Worm (Caenorhabditis elegans) whole organism, midembryonic: ENCODE results near the gene idpc-7.

Experiments used
- T22C8.4 ChIP-seq: fragments of 200-800 bp; sonication (Bioruptor generic); IDR thresholded peaks from 2 replicates; pipeline ENCODE4 v1.3.6; 2022; ENCODE audit warnings: missing genetic modification characterization, missing compliant biosample characterization
- cog-1 ChIP-seq: sonication (generic microtip); optimal IDR thresholded peaks from 2 replicates; lab custom pipeline; 2016; ENCODE audit warnings: missing genetic modification characterization, missing compliant biosample characterization
- flt-1 ChIP-seq: fragments of 200-800 bp; sonication (Bioruptor generic); IDR thresholded peaks from 2 replicates; pipeline ENCODE4 v1.3.6; 2022; ENCODE audit warnings: missing genetic modification characterization, missing compliant biosample characterization
- klf-2 ChIP-seq: fragments of 200-800 bp; sonication (Bioruptor generic); conservative IDR thresholded peaks from 2 replicates; pipeline ENCODE4 v1.3.6; 2022; ENCODE audit warnings: missing genetic modification reagents, missing genetic modification characterization, missing compliant biosample characterization
- med-1 ChIP-seq: sonication (generic microtip); optimal IDR thresholded peaks from 2 replicates; lab custom pipeline; 2017; ENCODE audit warnings: missing genetic modification characterization, mild to moderate bottlenecking, missing compliant biosample characterization, antibody characterized with exemption, missing genetic modification reagents; ENCODE audit not compliant: insufficient read depth
- ref-1 ChIP-seq: fragments of 200-800 bp; sonication (Bioruptor generic); conservative IDR thresholded peaks from 2 replicates; pipeline ENCODE4 v1.3.6; 2022; ENCODE audit warnings: missing genetic modification reagents, missing genetic modification characterization, missing compliant biosample characterization
- tab-1 ChIP-seq: fragments of 200-800 bp; sonication (Bioruptor generic); IDR thresholded peaks from 2 replicates; pipeline ENCODE4 v1.3.6; 2022; ENCODE audit warnings: missing genetic modification characterization, missing compliant biosample characterization
- ztf-23 ChIP-seq: fragments of 200-800 bp; sonication (Bioruptor generic); IDR thresholded peaks from 2 replicates; pipeline ENCODE4 v1.3.6; 2022; ENCODE audit warnings: missing genetic modification reagents, missing genetic modification characterization, missing compliant biosample characterization
- ztf-29 ChIP-seq: fragments of 200-800 bp; sonication (Bioruptor generic); IDR thresholded peaks from 2 replicates; pipeline ENCODE4 v1.3.6; 2022; ENCODE audit warnings: missing genetic modification reagents, missing genetic modification characterization, missing compliant biosample characterization

The idpc-7 gene

DNA sequence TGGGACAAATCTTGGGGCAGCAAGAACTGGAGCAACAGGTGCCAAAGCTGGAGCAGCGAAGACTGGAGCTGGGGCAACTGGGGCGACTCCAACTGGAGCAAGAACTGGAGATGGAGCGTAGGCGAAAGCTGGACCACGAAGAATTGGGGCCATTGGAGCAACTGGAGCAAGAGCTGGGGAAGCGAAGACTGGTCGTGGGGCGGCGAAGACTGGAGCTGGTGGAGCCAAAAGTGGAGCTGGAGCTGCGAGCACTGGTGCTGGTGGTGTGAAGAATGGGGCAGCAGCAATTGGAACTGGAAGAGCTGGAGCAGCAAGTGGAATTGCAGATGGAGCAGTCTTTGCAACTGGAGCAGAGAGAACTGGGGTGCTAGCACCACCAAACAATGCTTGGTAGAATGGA is 3.5 kb upstream of the idpc-7 start:
- TF ChIP-seq ztf-23 (GFP tag; lab: Robert Waterston, UW), result 0 out of 2 replicates have a peak, but pooled peaks have one; percentile 30

DNA sequence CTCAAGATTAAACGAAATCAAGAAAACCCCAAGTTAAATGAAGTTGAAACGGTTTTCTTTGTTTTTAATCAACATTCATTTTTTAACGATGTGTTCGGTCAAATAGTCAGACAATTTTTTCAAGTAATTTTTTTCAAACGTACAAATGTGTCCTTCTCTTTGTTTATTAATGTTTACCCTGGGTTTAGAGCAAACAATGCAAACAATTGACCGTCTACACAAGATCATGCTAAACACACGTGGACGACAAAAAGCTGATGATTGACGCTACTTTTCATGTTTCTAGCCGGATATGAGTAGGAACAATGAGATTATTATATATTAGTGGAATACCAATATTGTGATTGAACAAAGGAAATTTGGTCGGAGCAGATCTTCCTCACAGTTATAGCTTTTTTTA is 2.6 kb upstream of the idpc-7 start:
- no peak for TF ChIP-seq klf-2
- TF ChIP-seq ref-1 (GFP tag; lab: Robert Waterston, UW), result no peak
- TF ChIP-seq med-1 (GFP tag; lab: Kevin White, UChicago), result no peak
- no peak for TF ChIP-seq ztf-23 (GFP tag; lab: Robert Waterston, UW)

DNA sequence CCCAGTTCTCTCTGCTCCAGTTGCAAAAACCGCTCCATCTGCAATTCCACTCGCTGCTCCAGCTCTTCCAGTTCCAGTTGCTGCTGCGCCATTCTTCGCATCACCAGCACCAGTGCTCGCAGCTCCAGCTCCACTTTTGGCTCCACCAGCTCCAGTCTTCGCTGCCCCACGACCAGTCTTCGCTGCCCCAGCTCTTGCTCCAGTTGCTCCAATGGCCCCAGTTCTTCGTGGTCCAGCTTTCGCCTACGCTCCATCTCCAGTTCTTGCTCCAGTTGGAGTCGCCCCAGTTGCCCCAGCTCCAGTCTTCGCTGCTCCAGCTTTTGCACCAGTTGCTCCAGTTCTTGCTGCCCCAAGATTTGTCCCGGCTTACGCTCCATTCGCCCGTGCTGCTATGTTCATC is 1.6 kb upstream of the idpc-7 start:
- no peak for TF ChIP-seq tab-1 (GFP tag; lab: Robert Waterston, UW)
- TF ChIP-seq flt-1 (GFP tag; lab: Robert Waterston, UW), result 0 out of 2 replicates have a peak, but pooled peaks have one; percentile 35

- no peak for TF ChIP-seq med-1 (GFP tag; lab: Kevin White, UChicago)
- no peak for TF ChIP-seq ztf-23 (GFP tag; lab: Robert Waterston, UW)
Measured at ce11 chrV:9619850-9620249, 1.0 kb upstream of the idpc-7 start, which contains the start of gene idpc-6. Gene idpc-6 (plus strand): TSS chrV:9620150.

- TF ChIP-seq T22C8.4 (GFP tag; lab: Robert Waterston, UW), result 0 out of 2 replicates have a peak, but pooled peaks have one; percentile 18
- TF ChIP-seq med-1 (GFP tag; lab: Kevin White, UChicago), result no peak
Measured at ce11 chrV:9618420-9618819, 399 bp downstream of the idpc-7 start.

ce11 chrV:9616687-9617086 is 2.1 kb downstream of the idpc-7 start:
- TF ChIP-seq flt-1 (GFP tag; lab: Robert Waterston, UW) (no peak), ref-1 (GFP tag; lab: Robert Waterston, UW) (no peak), ztf-23 (GFP tag; lab: Robert Waterston, UW) (no peak)

ce11 chrV:9616130-9616529 is 2.7 kb downstream of the idpc-7 start:
- no peak for TF ChIP-seq T22C8.4 (GFP tag; lab: Robert Waterston, UW)
- no peak for TF ChIP-seq ztf-29 (GFP tag; lab: Robert Waterston, UW)
- TF ChIP-seq ref-1 (GFP tag; lab: Robert Waterston, UW), result no peak
- TF ChIP-seq klf-2, result no peak
- no peak for TF ChIP-seq cog-1 (tag; lab: Kevin White, UChicago)
- TF ChIP-seq tab-1 (GFP tag; lab: Robert Waterston, UW), result no peak
- no peak for TF ChIP-seq flt-1 (GFP tag; lab: Robert Waterston, UW)
- no peak for TF ChIP-seq ztf-23 (GFP tag; lab: Robert Waterston, UW)
- TF ChIP-seq med-1 (GFP tag; lab: Kevin White, UChicago), result no peak

ce11 chrV:9615725-9616124 is 3.1 kb downstream of the idpc-7 start, which contains the start of gene pqn-63:
Gene pqn-63 (plus strand): TSS chrV:9616031.
- TF ChIP-seq med-1 (GFP tag; lab: Kevin White, UChicago) (no peak), cog-1 (tag; lab: Kevin White, UChicago) (no peak), flt-1 (GFP tag; lab: Robert Waterston, UW) (no peak), klf-2 (no peak), ref-1 (GFP tag; lab: Robert Waterston, UW) (no peak), ztf-23 (GFP tag; lab: Robert Waterston, UW) (no peak), ztf-29 (GFP tag; lab: Robert Waterston, UW) (no peak), T22C8.4 (GFP tag; lab: Robert Waterston, UW) (no peak), tab-1 (GFP tag; lab: Robert Waterston, UW) (no peak)

ce11 chrV:9609217-9609616 is 9.6 kb downstream of the idpc-7 start:
- TF ChIP-seq ztf-29 (GFP tag; lab: Robert Waterston, UW), result no peak
- no peak for TF ChIP-seq ztf-23 (GFP tag; lab: Robert Waterston, UW)
- TF ChIP-seq klf-2, result no peak
- no peak for TF ChIP-seq tab-1 (GFP tag; lab: Robert Waterston, UW)
- no peak for TF ChIP-seq T22C8.4 (GFP tag; lab: Robert Waterston, UW)
- no peak for TF ChIP-seq ref-1 (GFP tag; lab: Robert Waterston, UW)
- no peak for TF ChIP-seq cog-1 (tag; lab: Kevin White, UChicago)
- no peak for TF ChIP-seq med-1 (GFP tag; lab: Kevin White, UChicago)
- no peak for TF ChIP-seq flt-1 (GFP tag; lab: Robert Waterston, UW)

DNA sequence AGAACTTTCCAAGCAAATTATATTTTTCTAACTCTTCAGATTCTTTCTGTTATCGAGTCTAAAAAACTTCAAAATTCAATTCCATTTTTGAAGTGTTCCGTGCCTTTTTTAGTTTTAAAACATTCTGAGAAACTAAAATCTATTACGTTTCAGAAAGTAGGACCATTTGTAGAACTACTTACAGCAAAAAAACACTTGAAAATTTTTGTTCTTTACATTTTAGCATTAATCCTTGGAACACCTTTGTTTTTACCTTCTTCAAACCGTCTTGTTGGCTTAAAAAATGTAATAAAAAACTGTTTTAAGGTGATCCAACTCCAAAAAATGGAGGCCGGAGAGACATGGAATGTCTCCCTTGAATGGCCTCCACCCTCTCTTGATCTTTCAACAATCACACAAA is 10.6 kb downstream of the idpc-7 start, which contains the start of gene dop-2:
Gene dop-2 (plus strand): TSS at position 301 of the 400 bp plus-strand sequence.
- TF ChIP-seq flt-1 (GFP tag; lab: Robert Waterston, UW) (no peak), ref-1 (GFP tag; lab: Robert Waterston, UW) (no peak), ztf-23 (GFP tag; lab: Robert Waterston, UW) (no peak), klf-2 (no peak), ztf-29 (GFP tag; lab: Robert Waterston, UW) (no peak), tab-1 (GFP tag; lab: Robert Waterston, UW) (no peak), cog-1 (tag; lab: Kevin White, UChicago) (no peak), T22C8.4 (GFP tag; lab: Robert Waterston, UW) (no peak), med-1 (GFP tag; lab: Kevin White, UChicago) (no peak)

DNA sequence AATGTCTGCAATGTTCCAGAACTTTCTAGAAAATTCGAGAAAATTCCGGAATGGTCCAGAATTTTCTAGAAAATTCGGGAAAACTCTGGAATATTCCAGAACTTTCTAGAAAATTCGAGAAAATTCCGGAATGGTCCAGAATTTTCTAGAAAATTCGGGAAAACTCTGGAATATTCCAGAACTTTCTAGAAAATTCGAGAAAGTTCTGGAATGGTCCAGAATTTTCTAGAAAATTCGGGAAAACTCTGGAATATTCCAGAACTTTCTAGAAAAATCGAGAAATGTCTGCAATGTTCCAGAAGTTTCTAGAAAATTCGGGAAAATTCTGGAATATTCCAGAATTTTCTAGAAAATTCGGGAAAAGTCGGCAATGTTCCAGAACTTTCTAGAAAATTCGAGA is 15.3 kb downstream of the idpc-7 start:
- peak; percentile 75; the same call in 1 of the 2 replicates for TF ChIP-seq flt-1 (GFP tag; lab: Robert Waterston, UW)
